Fruit fly (Drosophila melanogaster): ENCODE data around the gene CG4789.

Gene CG4789

DNA sequence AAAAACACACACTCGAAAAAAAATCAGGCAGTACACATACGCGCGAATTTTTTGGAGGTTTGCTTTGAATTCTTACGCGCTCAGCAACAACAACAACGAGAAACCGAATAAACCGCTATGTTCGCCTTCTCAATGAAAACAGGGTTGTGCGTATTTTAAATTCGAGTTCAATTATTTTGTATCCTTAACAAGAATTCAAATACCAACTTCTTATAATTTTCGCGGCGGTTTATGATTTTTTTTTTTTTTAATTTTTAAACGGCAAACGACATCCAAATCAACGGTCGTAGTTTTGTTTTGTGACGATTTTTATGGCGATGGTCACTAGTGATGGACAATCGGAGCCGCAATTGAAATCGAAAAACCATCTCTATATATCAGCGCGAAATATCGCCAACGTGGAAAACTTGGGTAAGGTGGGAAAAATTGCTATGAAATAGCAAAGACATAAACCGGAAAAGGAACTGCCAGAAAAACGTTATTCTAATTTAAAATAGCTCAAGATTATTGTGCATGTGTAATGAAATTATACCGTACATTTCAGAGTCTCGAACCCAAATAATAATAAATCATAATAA lies 49.1 kb upstream of the CG4789 start, which contains the start of gene goe (continued):
- TF ChIP-seq CG12219 (GFP tag; optimal IDR thresholded peaks at IDR 0.05) (peak; percentile 33), gce (GFP tag; IDR thresholded peaks at IDR 0.05) (peak; percentile 66; the same call in 2 of the 3 replicates), aop (GFP tag; IDR thresholded peaks at IDR 0.05) (0 out of 2 replicates have a peak, but pooled peaks have one; percentile 30), Blimp-1 (GFP tag; optimal IDR thresholded peaks at IDR 0.05) (peak; percentile 31), CG1647 (GFP tag; optimal IDR thresholded peaks at IDR 0.05) (peak; percentile 40), Dp (GFP tag; optimal IDR thresholded peaks at IDR 0.05) (peak; percentile 73), nmo (GFP tag; optimal IDR thresholded peaks at IDR 0.05) (peak; percentile 76), Trl (optimal IDR thresholded peaks at IDR 0.05) (no peak), Trl (GFP tag; optimal IDR thresholded peaks at IDR 0.05) (peak; percentile 90), CG15514 (GFP tag; optimal IDR thresholded peaks at IDR 0.05) (peak; percentile 88), Ravus (GFP tag; IDR thresholded peaks at IDR 0.05) (peak; percentile 2; the same call in 1 of the 2 replicates), kay (GFP tag; optimal IDR thresholded peaks at IDR 0.05) (peak; percentile 38), CG13424 (tag; optimal IDR thresholded peaks at IDR 0.05) (peak; percentile 66), nerfin-1 (tag; optimal IDR thresholded peaks at IDR 0.05) (no peak), Dek (tag; optimal IDR thresholded peaks at IDR 0.05) (peak; percentile 82), cg (GFP tag; optimal IDR thresholded peaks at IDR 0.05) (peak; percentile 53), fu2 (GFP tag; optimal IDR thresholded peaks at IDR 0.05) (peak; percentile 87), Gsc (GFP tag; IDR thresholded peaks at IDR 0.05) (no peak), CG13624 (GFP tag; optimal IDR thresholded peaks at IDR 0.05) (peak; percentile 92), otp (GFP tag; IDR thresholded peaks at IDR 0.05) (peak; percentile 73; the same call in 2 of the 3 replicates), Hr3 (GFP tag; optimal IDR thresholded peaks at IDR 0.05) (peak; percentile 67), CG14050 (GFP tag; IDR thresholded peaks at IDR 0.05) (peak; percentile 65), CG14965 (GFP tag; optimal IDR thresholded peaks at IDR 0.05; ENCODE audit: borderline replicate concordance) (peak; percentile 37), az2 (GFP tag; optimal IDR thresholded peaks at IDR 0.05) (peak; percentile 65), ci (GFP tag; IDR thresholded peaks at IDR 0.05) (peak; percentile 96), mirr (GFP tag; optimal IDR thresholded peaks at IDR 0.05) (peak; percentile 70), CG8944 (GFP tag; optimal IDR thresholded peaks at IDR 0.05) (peak; percentile 85), Sox102F (GFP tag; optimal IDR thresholded peaks at IDR 0.05) (peak; percentile 53), tin (GFP tag; optimal IDR thresholded peaks at IDR 0.05) (peak; percentile 72), CG2678 (tag; optimal IDR thresholded peaks at IDR 0.05) (peak; percentile 51), eve (GFP tag; optimal IDR thresholded peaks at IDR 0.05) (no peak), Hr51 (GFP tag; optimal IDR thresholded peaks at IDR 0.05) (peak; percentile 61 to 87), mld (GFP tag; IDR thresholded peaks at IDR 0.05; ENCODE audit: partially characterized antibody) (peak; percentile 65; the same call in 1 of the 3 replicates), CG7357 (GFP tag; IDR thresholded peaks at IDR 0.05) (no peak), CG3407 (GFP tag; optimal IDR thresholded peaks at IDR 0.05) (peak; percentile 76), CG15479 (GFP tag; optimal IDR thresholded peaks at IDR 0.05) (no peak), cad (GFP tag; optimal IDR thresholded peaks at IDR 0.05) (no peak), Ets65A (GFP tag) (peak; percentile 99), Chrac-16 (GFP tag; optimal IDR thresholded peaks at IDR 0.05) (peak; percentile 76), Sry-β (GFP tag; optimal IDR thresholded peaks at IDR 0.05) (peak; percentile 26), lola (GFP tag; optimal IDR thresholded peaks at IDR 0.05) (peak in 1 of 3 experiments; percentile 28), CG3847 (GFP tag; IDR thresholded peaks at IDR 0.05) (peak; percentile 81), cwo (GFP tag; optimal IDR thresholded peaks at IDR 0.05) (peak; percentile 34), H15 (GFP tag; IDR thresholded peaks at IDR 0.05) (peak; percentile 68; the same call in 2 of the 3 replicates), Hey (tag; optimal IDR thresholded peaks at IDR 0.05) (peak; percentile 64), twi (tag; optimal IDR thresholded peaks at IDR 0.05) (peak; percentile 63), Med (GFP tag) (peak; percentile 98), CG17385 (GFP tag; optimal IDR thresholded peaks at IDR 0.05) (peak; percentile 73), Nf-YC (tag; optimal IDR thresholded peaks at IDR 0.05) (peak; percentile 25)

All from whole organism, embryonic.